Fruit fly (Drosophila melanogaster): ENCODE measurements around the gene CG3842.

Gene CG3842

DNA sequence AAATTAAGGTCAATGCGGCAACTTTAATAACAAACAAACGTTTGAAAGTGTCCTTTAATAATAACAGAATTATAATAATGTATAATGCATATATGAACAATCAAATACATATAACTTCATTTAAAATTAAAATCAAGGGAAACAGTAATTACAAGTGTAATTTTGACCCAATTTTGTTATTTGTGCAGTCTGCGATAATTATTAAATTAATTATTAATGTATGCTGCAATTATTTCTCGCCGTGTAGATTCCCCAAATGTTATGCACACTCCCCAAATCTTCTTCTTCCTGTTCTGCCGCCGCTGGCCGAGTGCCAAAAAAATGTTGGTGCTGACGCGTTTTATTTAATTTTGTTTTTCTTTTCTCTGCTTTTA lies 16.0 kb downstream of the CG3842 start (continued):
- TF ChIP-seq wor (GFP tag; IDR thresholded peaks at IDR 0.05) (peak; percentile 84), CG13296 (GFP tag; optimal IDR thresholded peaks at IDR 0.05) (peak; percentile 89), Dad (GFP tag; optimal IDR thresholded peaks at IDR 0.05) (peak; percentile 2), Dbx (GFP tag; IDR thresholded peaks at IDR 0.05) (peak; percentile 84), dati (GFP tag; IDR thresholded peaks at IDR 0.05) (0 out of 2 replicates have a peak, but pooled peaks have one; percentile 25), CG13775 (GFP tag; optimal IDR thresholded peaks at IDR 0.05) (peak; percentile 88), CG4404 (GFP tag; IDR thresholded peaks at IDR 0.05) (peak; percentile 72), CG15011 (GFP tag; optimal IDR thresholded peaks at IDR 0.05) (peak; percentile 85), gcm (GFP tag; optimal IDR thresholded peaks at IDR 0.05) (peak; percentile 83), NfI (GFP tag; optimal IDR thresholded peaks at IDR 0.05) (peak; percentile 82), bowl (GFP tag; IDR thresholded peaks at IDR 0.05) (no peak), Blimp-1 (GFP tag; optimal IDR thresholded peaks at IDR 0.05) (peak; percentile 86), D19B (GFP tag; optimal IDR thresholded peaks at IDR 0.05) (peak; percentile 73), Spps (tag; optimal IDR thresholded peaks at IDR 0.05) (peak; percentile 77), CG8359 (GFP tag; optimal IDR thresholded peaks at IDR 0.05; ENCODE audit: borderline replicate concordance) (peak; percentile 55), CG17186 (GFP tag; optimal IDR thresholded peaks at IDR 0.05) (peak; percentile 40), ac (GFP tag; optimal IDR thresholded peaks at IDR 0.05) (peak; percentile 59), grn (GFP tag; optimal IDR thresholded peaks at IDR 0.05) (no peak), Xrp1 (GFP tag; IDR thresholded peaks at IDR 0.05) (peak; percentile 89), Ets65A (GFP tag) (peak; percentile 79), NK7.1 (GFP tag; optimal IDR thresholded peaks at IDR 0.05) (no peak), HmgD (GFP tag; optimal IDR thresholded peaks at IDR 0.05) (no peak), amos (GFP tag; IDR thresholded peaks at IDR 0.05; ENCODE audit: partially characterized antibody) (no peak), eyg (GFP tag; optimal IDR thresholded peaks at IDR 0.05) (no peak), ato (GFP tag; IDR thresholded peaks at IDR 0.05; ENCODE audit: partially characterized antibody) (no peak), Fer3 (tag; optimal IDR thresholded peaks at IDR 0.05) (peak; percentile 88), Atf3 (GFP tag; optimal IDR thresholded peaks at IDR 0.05) (no peak), Pdp1 (GFP tag; optimal IDR thresholded peaks at IDR 0.05) (peak in 1 of 2 experiments; percentile 54), lab (GFP tag; optimal IDR thresholded peaks at IDR 0.05) (peak; percentile 91), bigmax (GFP tag; optimal IDR thresholded peaks at IDR 0.05) (no peak), Dip2 (GFP tag; IDR thresholded peaks at IDR 0.05) (no peak), mirr (GFP tag; optimal IDR thresholded peaks at IDR 0.05) (no peak), CG4424 (GFP tag; optimal IDR thresholded peaks at IDR 0.05) (peak; percentile 84), twi (tag; optimal IDR thresholded peaks at IDR 0.05) (peak; percentile 78), fd64A (GFP tag; optimal IDR thresholded peaks at IDR 0.05) (peak; percentile 39), CG11696 (GFP tag; IDR thresholded peaks at IDR 0.05) (peak; percentile 63), slp2 (GFP tag; optimal IDR thresholded peaks at IDR 0.05) (no peak), dmrt99B (tag; optimal IDR thresholded peaks at IDR 0.05) (peak; percentile 93), nerfin-1 (tag; optimal IDR thresholded peaks at IDR 0.05) (peak; percentile 85), CG2678 (tag; optimal IDR thresholded peaks at IDR 0.05) (peak; percentile 95), Gsc (GFP tag; IDR thresholded peaks at IDR 0.05) (no peak; the same call in 1 of the 2 replicates), CG7987 (GFP tag; optimal IDR thresholded peaks at IDR 0.05) (no peak), CG33213 (GFP tag; optimal IDR thresholded peaks at IDR 0.05) (no peak), Doc2 (GFP tag; IDR thresholded peaks at IDR 0.05) (no peak), Ssrp (tag; optimal IDR thresholded peaks at IDR 0.05) (peak; percentile 89), sna (GFP tag; IDR thresholded peaks at IDR 0.05; ENCODE audit: partially characterized antibody) (no peak), Trl (optimal IDR thresholded peaks at IDR 0.05) (no peak), Trl (GFP tag; optimal IDR thresholded peaks at IDR 0.05) (no peak), cato (GFP tag; optimal IDR thresholded peaks at IDR 0.05; ENCODE audit: borderline replicate concordance) (peak; percentile 75), sug (tag; optimal IDR thresholded peaks at IDR 0.05) (peak; percentile 87), H2.0 (GFP tag; IDR thresholded peaks at IDR 0.05) (peak; percentile 68)

All from whole organism, embryonic.